Worm (Caenorhabditis elegans) whole organism, L2 larva: Measurements from ENCODE around the gene gst-42.
A peak's percentile ranks its signal among the peaks of the same experiment; 100 is the strongest.

Experiments
- ama-1 ChIP-seq: fragments of 150-350 bp; optimal IDR thresholded peaks from 2 replicates; lab custom pipeline; 2018; ENCODE audit warnings: inconsistent platforms
- zag-1 ChIP-seq: fragments of 150-350 bp; optimal IDR thresholded peaks from 2 replicates; lab custom pipeline; 2014; ENCODE audit warnings: missing biosample characterization, missing genetic modification characterization

DNA sequence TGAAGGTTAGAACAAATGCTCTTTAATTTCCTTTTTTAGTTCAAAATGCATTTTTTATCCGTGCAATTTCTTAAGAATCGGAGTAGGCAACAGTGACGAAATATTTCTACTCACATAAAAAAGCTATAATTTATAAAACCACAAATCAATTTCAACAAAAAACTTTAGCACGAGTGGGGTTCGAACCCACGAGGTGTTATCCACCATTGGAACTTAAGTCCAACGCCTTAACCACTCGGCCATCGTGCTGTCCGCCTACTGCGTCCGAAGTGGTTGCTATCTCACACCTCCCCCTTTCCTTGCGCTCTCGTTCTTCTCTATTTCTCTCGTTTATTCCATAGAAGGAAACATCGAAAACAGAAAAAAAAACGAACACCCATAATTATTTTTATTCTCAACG, 29.9 kb upstream of the gst-42 start:
- TF ChIP-seq ama-1 (lab: Kevin White, UChicago) (no peak), zag-1 (peak; percentile 60)
